Fruit fly (Drosophila melanogaster) whole organism, wandering third instar larva: Measurements from ENCODE around the gene CG43915.

Experiments used
- GATAd ChIP-seq: sonication (Bioruptor generic); optimal IDR thresholded peaks from 2 replicates; lab custom pipeline; 2016; ENCODE audit warnings: missing biosample characterization, missing genetic modification characterization
- Hnf4 ChIP-seq: fragments of 200-800 bp; sonication (Bioruptor generic); optimal IDR thresholded peaks from 2 replicates; lab custom pipeline; 2016; ENCODE audit warnings: missing biosample characterization, mild to moderate bottlenecking, missing genetic modification characterization
- Hr83 ChIP-seq: fragments of 200-300 bp; sonication (Bioruptor generic); optimal IDR thresholded peaks from 2 replicates; lab custom pipeline; 2016; ENCODE audit warnings: missing biosample characterization, mild to moderate bottlenecking, missing genetic modification characterization, moderate library complexity; ENCODE audit not compliant: poor library complexity, severe bottlenecking
- Jra ChIP-seq: sonication (Bioruptor generic); optimal IDR thresholded peaks from 2 replicates; lab custom pipeline; 2016; ENCODE audit warnings: missing biosample characterization, missing genetic modification characterization
- Rel ChIP-seq, 2 experiments: fragments of 200-800 bp; sonication (Bioruptor generic) in 1 of 2; optimal IDR thresholded peaks; 2 replicates in 1 of 2; 3 replicates in 1 of 2; lab custom pipeline; 2016 to 2019; ENCODE audit warnings: mild to moderate bottlenecking in 2 of 2, missing biosample characterization in 2 of 2, missing genetic modification characterization in 2 of 2, moderate library complexity in 1 of 2
- dl ChIP-seq, 2 experiments: fragments of 175-275, 200-275 bp in 1 of 2; fragments of 200-275 bp in 1 of 2; sonication (Bioruptor generic); optimal IDR thresholded peaks; lab custom pipeline; 2018; ENCODE audit warnings: mild to moderate bottlenecking in 2 of 2, missing biosample characterization in 2 of 2, missing genetic modification characterization in 2 of 2, moderate library complexity in 2 of 2; ENCODE audit not compliant: partially characterized antibody in 2 of 2, insufficient read depth in 1 of 2
- ey ChIP-seq: fragments of 200-800 bp; sonication (Bioruptor generic); optimal IDR thresholded peaks from 2 replicates; lab custom pipeline; 2016; ENCODE audit warnings: missing biosample characterization, missing genetic modification characterization
- foxo ChIP-seq, 2 experiments: fragments of 200-800 bp; sonication (Bioruptor generic); optimal IDR thresholded peaks; 2 replicates in 1 of 2; 3 replicates in 1 of 2; lab custom pipeline; 2016 to 2017; ENCODE audit warnings: missing biosample characterization in 2 of 2, missing genetic modification characterization in 2 of 2
- tai ChIP-seq: sonication (Bioruptor generic); optimal IDR thresholded peaks from 2 replicates; lab custom pipeline; 2016; ENCODE audit warnings: missing biosample characterization, missing genetic modification characterization

Gene CG43915

dm6 chr3L:4018228-4018928 is 45.7 kb downstream of the CG43915 start, which contains the start of gene FoxL1:
Gene FoxL1, plus strand, starts transcription at chr3L:4018878.
- no peak for TF ChIP-seq dl (GFP tag; optimal IDR thresholded peaks at IDR 0.05; lab: Kevin White, UChicago; ENCODE audit: insufficient read depth in 1 of 2, partially characterized antibody in 2 of 2)
- no peak for TF ChIP-seq GATAd (GFP tag; lab: Kevin White, UChicago)
- TF ChIP-seq Hr83 (GFP tag; lab: Kevin White, UChicago), result no peak
- TF ChIP-seq foxo (GFP tag; optimal IDR thresholded peaks at IDR 0.05; lab: Kevin White, UChicago), result no peak
- TF ChIP-seq Hnf4 (GFP tag; lab: Kevin White, UChicago), result no peak
- TF ChIP-seq, all 38 proteins: peak for 0

- TF ChIP-seq Jra (GFP tag; lab: Kevin White, UChicago), result no peak
- no peak for TF ChIP-seq ey
- TF ChIP-seq tai, result no peak
- TF ChIP-seq dl (GFP tag; optimal IDR thresholded peaks at IDR 0.05; lab: Kevin White, UChicago; ENCODE audit: insufficient read depth in 1 of 2, partially characterized antibody in 2 of 2), result no peak
- no peak for TF ChIP-seq Rel (GFP tag; optimal IDR thresholded peaks at IDR 0.05; lab: Kevin White, UChicago)
- TF ChIP-seq Rel (tag; optimal IDR thresholded peaks at IDR 0.05; lab: Kevin White, UChicago), result no peak
These were observed 48.6 kb downstream of the CG43915 start, which contains the start of gene Mul1 for dm6 chr3L:4021260-4021831. Gene Mul1, plus strand, starts transcription at chr3L:4021457.
